Fruit fly (Drosophila melanogaster): ENCODE data around the gene CG5909.

dm6 chr3R:27198883-27199780 lies 38.2 kb downstream of the CG5909 start:
- TF ChIP-seq Myc (optimal IDR thresholded peaks at IDR 0.05) (no peak), ttk (optimal IDR thresholded peaks at IDR 0.05) (no peak), h (optimal IDR thresholded peaks at IDR 0.05) (no peak)

Measured in Kc167 (cell line).